Worm (Caenorhabditis elegans): Measurements from ENCODE around the gene Y6E2A.7.

ce11 chrV:15718562-15718961 lies 1.1 kb upstream of the Y6E2A.7 start, which contains the start of gene Y6E2A.5:
- TF ChIP-seq zfp-3 (GFP tag; conservative IDR thresholded peaks at IDR 0.05) (no peak), nhr-237 (tag; optimal IDR thresholded peaks at IDR 0.05) (no peak), nhr-77 (tag; optimal IDR thresholded peaks at IDR 0.05) (no peak), dmd-6 (GFP tag; IDR thresholded peaks at IDR 0.05) (no peak), ces-1 (GFP tag; optimal IDR thresholded peaks at IDR 0.05) (no peak), dve-1 (tag; optimal IDR thresholded peaks at IDR 0.05; ENCODE audit: insufficient read depth) (no peak), lsy-2 (tag; optimal IDR thresholded peaks at IDR 0.05) (no peak)

Data from whole organism, L4 larva.